Fruit fly (Drosophila melanogaster): Measurements from ENCODE around the gene CG6985.
A peak's percentile ranks its signal among the peaks of the same experiment; 100 is the strongest.

CG6985 gene

dm6 chr3R:22755187-22755777, 14.3 kb downstream of the CG6985 start:
- TF ChIP-seq ssp (GFP tag; IDR thresholded peaks at IDR 0.05) (no peak), CG10979 (tag; optimal IDR thresholded peaks at IDR 0.05) (no peak), CG7745 (tag; optimal IDR thresholded peaks at IDR 0.05) (no peak), CG15269 (tag; optimal IDR thresholded peaks at IDR 0.05) (no peak), CG1792 (GFP tag; optimal IDR thresholded peaks at IDR 0.05) (no peak), Atf3 (GFP tag; optimal IDR thresholded peaks at IDR 0.05) (no peak), repo (GFP tag; optimal IDR thresholded peaks at IDR 0.05) (no peak), slp2 (GFP tag; optimal IDR thresholded peaks at IDR 0.05) (no peak), Eip74EF (GFP tag; optimal IDR thresholded peaks at IDR 0.05) (no peak), zen2 (GFP tag; IDR thresholded peaks at IDR 0.05; ENCODE audit: partially characterized antibody) (no peak), ara (GFP tag; IDR thresholded peaks at IDR 0.05) (no peak), cad (GFP tag; optimal IDR thresholded peaks at IDR 0.05) (no peak), mld (GFP tag; IDR thresholded peaks at IDR 0.05; ENCODE audit: partially characterized antibody) (no peak), sob (GFP tag; IDR thresholded peaks at IDR 0.05) (0 out of 2 replicates have a peak, but pooled peaks have one; percentile 25), insv (GFP tag; optimal IDR thresholded peaks at IDR 0.05) (no peak), ftz-f1 (GFP tag; optimal IDR thresholded peaks at IDR 0.05) (no peak), luna (GFP tag; optimal IDR thresholded peaks at IDR 0.05) (no peak), CG5953 (GFP tag; IDR thresholded peaks at IDR 0.05) (no peak), CG17802 (tag; optimal IDR thresholded peaks at IDR 0.05) (no peak), Bdp1 (GFP tag; optimal IDR thresholded peaks at IDR 0.05) (no peak), CG12104 (GFP tag; optimal IDR thresholded peaks at IDR 0.05) (no peak), CG31224 (GFP tag; IDR thresholded peaks at IDR 0.05) (no peak), wdn (GFP tag; IDR thresholded peaks at IDR 0.05) (no peak), Hr78 (GFP tag; optimal IDR thresholded peaks at IDR 0.05) (no peak), fru (optimal IDR thresholded peaks at IDR 0.05) (no peak), Max (GFP tag; optimal IDR thresholded peaks at IDR 0.05) (no peak), CG11695 (GFP tag; IDR thresholded peaks at IDR 0.05) (no peak), Drgx (GFP tag; IDR thresholded peaks at IDR 0.05) (0 out of 2 replicates have a peak, but pooled peaks have one; percentile 8), nerfin-2 (GFP tag; IDR thresholded peaks at IDR 0.05; ENCODE audit: partially characterized antibody) (0 out of 2 replicates have a peak, but pooled peaks have one; percentile 10), onecut (GFP tag; IDR thresholded peaks at IDR 0.05) (peak; percentile 99), CG17359 (tag; optimal IDR thresholded peaks at IDR 0.05) (no peak), dm (GFP tag; optimal IDR thresholded peaks at IDR 0.05) (no peak), danr (GFP tag; IDR thresholded peaks at IDR 0.05) (no peak), gt (GFP tag; IDR thresholded peaks at IDR 0.05) (no peak), D19A (tag; optimal IDR thresholded peaks at IDR 0.05) (no peak), CG11696 (GFP tag; IDR thresholded peaks at IDR 0.05) (no peak), z (GFP tag; IDR thresholded peaks at IDR 0.05) (peak; percentile 23; the same call in 1 of the 3 replicates), CG1529 (GFP tag; optimal IDR thresholded peaks at IDR 0.05) (no peak), CG18764 (GFP tag; optimal IDR thresholded peaks at IDR 0.05) (no peak), CG6854 (GFP tag; optimal IDR thresholded peaks at IDR 0.05) (no peak), crol (GFP tag; IDR thresholded peaks at IDR 0.05) (peak; percentile 89), run (tag; optimal IDR thresholded peaks at IDR 0.05) (no peak), CG18619 (GFP tag; optimal IDR thresholded peaks at IDR 0.05) (no peak), MTF-1 (GFP tag; optimal IDR thresholded peaks at IDR 0.05; ENCODE audit: borderline replicate concordance) (peak; percentile 58), CG5180 (GFP tag; optimal IDR thresholded peaks at IDR 0.05) (no peak), Dbx (GFP tag; IDR thresholded peaks at IDR 0.05) (no peak), CG10267 (tag; optimal IDR thresholded peaks at IDR 0.05) (no peak), CG14014 (GFP tag; IDR thresholded peaks at IDR 0.05) (no peak), PHDP (tag; optimal IDR thresholded peaks at IDR 0.05) (no peak), CG2199 (GFP tag; IDR thresholded peaks at IDR 0.05) (0 out of 3 replicates have a peak, but pooled peaks have one; percentile 55), Atf6 (GFP tag; IDR thresholded peaks at IDR 0.05) (0 out of 2 replicates have a peak, but pooled peaks have one; percentile 30)
